Fruit fly (Drosophila melanogaster) whole organism, embryonic: ENCODE measurements around the gene CG6225.

Source experiments
- Asciz ChIP-seq: fragments of 200-800 bp; sonication (Bioruptor generic); optimal IDR thresholded peaks from 2 replicates; lab custom pipeline; 2017; ENCODE audit warnings: missing biosample characterization, mild to moderate bottlenecking, missing genetic modification characterization, missing genetic modification reagents
- Bgb ChIP-seq: fragments of 200-800 bp; sonication (Bioruptor generic); IDR thresholded peaks from 2 replicates; pipeline ENCODE4 v1.3.6; 2022; ENCODE audit warnings: missing biosample characterization, missing genetic modification characterization; ENCODE audit not compliant: partially characterized antibody
- CG10267 ChIP-seq: fragments of 200-800 bp; sonication (Bioruptor generic); optimal IDR thresholded peaks from 2 replicates; lab custom pipeline; 2018; ENCODE audit warnings: missing biosample characterization, mild to moderate bottlenecking, missing genetic modification characterization, moderate library complexity
- CG10654 ChIP-seq: fragments of 200-800 bp; sonication (Bioruptor generic); optimal IDR thresholded peaks from 2 replicates; lab custom pipeline; 2016; ENCODE audit warnings: missing biosample characterization, missing genetic modification characterization
- CG14014 ChIP-seq: fragments of 200-800 bp; sonication (Bioruptor generic); IDR thresholded peaks from 2 replicates; pipeline ENCODE4 v1.3.6; 2022; ENCODE audit warnings: missing biosample characterization, missing genetic modification characterization
- CG15011 ChIP-seq: fragments of 200-800 bp; sonication (Bioruptor generic); optimal IDR thresholded peaks from 3 replicates; lab custom pipeline; 2018; ENCODE audit warnings: missing biosample characterization, mild to moderate bottlenecking, missing genetic modification characterization
- CG15269 ChIP-seq: fragments of 200-800 bp; sonication (Bioruptor generic); optimal IDR thresholded peaks from 2 replicates; lab custom pipeline; 2018; ENCODE audit warnings: missing biosample characterization, mild to moderate bottlenecking, missing genetic modification characterization, moderate library complexity
- CG1529 ChIP-seq: fragments of 200-800 bp; sonication (Bioruptor generic); optimal IDR thresholded peaks from 3 replicates; lab custom pipeline; 2018; ENCODE audit warnings: missing biosample characterization, missing genetic modification characterization
- CG15601 ChIP-seq: fragments of 200-800 bp; sonication (Bioruptor generic); optimal IDR thresholded peaks from 3 replicates; lab custom pipeline; 2019; ENCODE audit warnings: missing biosample characterization, mild to moderate bottlenecking, missing genetic modification characterization, moderate library complexity
- CG15696 ChIP-seq: fragments of 200-800 bp; sonication (Bioruptor generic); optimal IDR thresholded peaks from 2 replicates; lab custom pipeline; 2019; ENCODE audit warnings: missing biosample characterization, mild to moderate bottlenecking, missing genetic modification characterization, moderate library complexity
- CG16815 ChIP-seq: fragments of 200-800 bp; sonication (Bioruptor generic); optimal IDR thresholded peaks from 3 replicates; lab custom pipeline; 2017; ENCODE audit warnings: missing biosample characterization, mild to moderate bottlenecking, missing genetic modification characterization
- CG17328 ChIP-seq: fragments of 200-800 bp; sonication (Bioruptor generic); IDR thresholded peaks from 2 replicates; pipeline ENCODE4 v1.3.6; 2022; ENCODE audit warnings: missing biosample characterization, missing genetic modification characterization
- CG17359 ChIP-seq: fragments of 200-800 bp; sonication (Bioruptor generic); optimal IDR thresholded peaks from 3 replicates; lab custom pipeline; 2018; ENCODE audit warnings: missing biosample characterization, mild to moderate bottlenecking, missing genetic modification characterization, moderate library complexity
- CG1832 ChIP-seq: fragments of 200-800 bp; sonication (Bioruptor generic); optimal IDR thresholded peaks from 2 replicates; lab custom pipeline; 2017; ENCODE audit warnings: missing biosample characterization, mild to moderate bottlenecking, missing genetic modification characterization, inconsistent platforms
- CG18619 ChIP-seq: fragments of 200-800 bp; sonication (Bioruptor generic); optimal IDR thresholded peaks from 3 replicates; lab custom pipeline; 2017; ENCODE audit warnings: missing biosample characterization, mild to moderate bottlenecking, missing genetic modification characterization
- CG30403 ChIP-seq: fragments of 200-800 bp; sonication (Bioruptor generic); optimal IDR thresholded peaks from 3 replicates; lab custom pipeline; 2016; ENCODE audit warnings: missing biosample characterization, missing genetic modification characterization
- CG3163 ChIP-seq: fragments of 200-800 bp; sonication (Bioruptor generic); optimal IDR thresholded peaks from 3 replicates; lab custom pipeline; 2016; ENCODE audit warnings: missing biosample characterization, missing genetic modification characterization
- CG34224 ChIP-seq: fragments of 200-800 bp; sonication (Bioruptor generic); IDR thresholded peaks from 3 replicates; pipeline ENCODE4 v1.3.6; 2022; ENCODE audit warnings: missing biosample characterization, missing genetic modification characterization; ENCODE audit not compliant: partially characterized antibody
- CG3838 ChIP-seq: fragments of 200-800 bp; sonication (Bioruptor generic); optimal IDR thresholded peaks from 3 replicates; lab custom pipeline; 2016; ENCODE audit warnings: missing biosample characterization, missing genetic modification characterization
- CG6272 ChIP-seq: fragments of 200-800 bp; sonication (Bioruptor generic); IDR thresholded peaks from 2 replicates; pipeline ENCODE4 v1.3.6; 2022; ENCODE audit warnings: missing biosample characterization, missing genetic modification characterization
- CG6654 ChIP-seq: fragments of 200-800 bp; sonication (Bioruptor generic); optimal IDR thresholded peaks from 2 replicates; lab custom pipeline; 2017; ENCODE audit warnings: missing biosample characterization, mild to moderate bottlenecking, missing genetic modification characterization
- CG6813 ChIP-seq: fragments of 200-800 bp; sonication (Bioruptor generic); optimal IDR thresholded peaks from 2 replicates; lab custom pipeline; 2017; ENCODE audit warnings: missing biosample characterization, missing genetic modification characterization, mild to moderate bottlenecking, moderate library complexity, missing genetic modification reagents
- CG8281 ChIP-seq: fragments of 200-800 bp; sonication (Bioruptor generic); optimal IDR thresholded peaks from 2 replicates; lab custom pipeline; 2018; ENCODE audit warnings: missing biosample characterization, mild to moderate bottlenecking, missing genetic modification characterization, moderate library complexity
- CG8359 ChIP-seq: fragments of 200-800 bp; sonication (Bioruptor generic); optimal IDR thresholded peaks from 2 replicates; lab custom pipeline; 2017; ENCODE audit warnings: missing biosample characterization, mild to moderate bottlenecking, missing genetic modification characterization, borderline replicate concordance
- CrebB ChIP-seq: fragments of 200-800 bp; sonication (Bioruptor generic); optimal IDR thresholded peaks from 3 replicates; lab custom pipeline; 2018; ENCODE audit warnings: missing biosample characterization, mild to moderate bottlenecking, missing genetic modification characterization
- D ChIP-seq, 2 experiments: fragments of 200-800 bp in 1 of 2; fragments of >200 bp in 1 of 2; sonication (Bioruptor generic) in 1 of 2; optimal IDR thresholded peaks; 2 replicates in 1 of 2; 3 replicates in 1 of 2; lab custom pipeline; 2017; ENCODE audit warnings: mild to moderate bottlenecking in 1 of 2, missing biosample characterization in 1 of 2, missing genetic modification characterization in 1 of 2, missing genetic modification reagents in 1 of 2
- ERR ChIP-seq: fragments of 200-800 bp; sonication (Bioruptor generic); optimal IDR thresholded peaks from 2 replicates; lab custom pipeline; 2016; ENCODE audit warnings: missing biosample characterization, missing genetic modification characterization
- Elba2 ChIP-seq: fragments of 200-800 bp; sonication (Bioruptor generic); optimal IDR thresholded peaks from 3 replicates; lab custom pipeline; 2016; ENCODE audit warnings: missing biosample characterization, missing genetic modification characterization
- Hey ChIP-seq: fragments of 200-800 bp; sonication (Bioruptor generic); optimal IDR thresholded peaks from 3 replicates; lab custom pipeline; 2018; ENCODE audit warnings: missing biosample characterization, mild to moderate bottlenecking, missing genetic modification characterization
- Kr ChIP-seq: fragments of 200-800 bp; sonication (Bioruptor generic); optimal IDR thresholded peaks from 2 replicates; lab custom pipeline; 2017; ENCODE audit warnings: missing biosample characterization, mild to moderate bottlenecking, missing genetic modification characterization
- MTF-1 ChIP-seq: fragments of 200-800 bp; sonication (Bioruptor generic); optimal IDR thresholded peaks from 2 replicates; lab custom pipeline; 2018; ENCODE audit warnings: missing biosample characterization, mild to moderate bottlenecking, missing genetic modification characterization, borderline replicate concordance
- Usf ChIP-seq: fragments of 200-800 bp; sonication (Bioruptor generic); optimal IDR thresholded peaks from 2 replicates; lab custom pipeline; 2017; ENCODE audit warnings: missing genotype, missing biosample characterization, missing genetic modification characterization
- ara ChIP-seq: fragments of 200-800 bp; sonication (Bioruptor generic); IDR thresholded peaks from 2 replicates; pipeline ENCODE4 v1.3.6; 2022; ENCODE audit warnings: missing biosample characterization, missing genetic modification characterization
- bbx ChIP-seq: fragments of 200-800 bp; sonication (Bioruptor generic); IDR thresholded peaks from 2 replicates; pipeline ENCODE4 v1.3.6; 2022; ENCODE audit warnings: missing biosample characterization, missing genetic modification characterization; ENCODE audit not compliant: partially characterized antibody
- dimm ChIP-seq: fragments of 200-800 bp; sonication (Bioruptor generic); IDR thresholded peaks from 2 replicates; pipeline ENCODE4 v1.3.6; 2022; ENCODE audit warnings: missing biosample characterization, missing genetic modification characterization
- dm ChIP-seq: fragments of 200-800 bp; sonication (Bioruptor generic); optimal IDR thresholded peaks from 3 replicates; lab custom pipeline; 2016; ENCODE audit warnings: missing biosample characterization, missing genetic modification characterization
- ftz-f1 ChIP-seq: fragments of 200-800 bp; sonication (Bioruptor generic); optimal IDR thresholded peaks from 2 replicates; lab custom pipeline; 2016; ENCODE audit warnings: missing biosample characterization, missing genetic modification characterization
- gt ChIP-seq: fragments of 200-800 bp; sonication (Bioruptor generic); IDR thresholded peaks from 2 replicates; pipeline ENCODE4 v1.3.6; 2022; ENCODE audit warnings: missing biosample characterization, missing genetic modification characterization
- her ChIP-seq: fragments of 200-800 bp; sonication (Bioruptor generic); optimal IDR thresholded peaks from 2 replicates; lab custom pipeline; 2016; ENCODE audit warnings: missing biosample characterization, missing genetic modification characterization
- ind ChIP-seq: fragments of 200-800 bp; sonication (Bioruptor generic); optimal IDR thresholded peaks from 3 replicates; lab custom pipeline; 2016; ENCODE audit warnings: missing biosample characterization, missing genetic modification characterization
- lab ChIP-seq: fragments of 200-800 bp; sonication (Bioruptor generic); optimal IDR thresholded peaks from 3 replicates; lab custom pipeline; 2017; ENCODE audit warnings: missing biosample characterization, missing genetic modification characterization, mild to moderate bottlenecking, moderate library complexity, missing genetic modification reagents
- lmd ChIP-seq: fragments of 200-800 bp; sonication (Bioruptor generic); IDR thresholded peaks from 2 replicates; pipeline ENCODE4 v1.3.6; 2022; ENCODE audit warnings: missing biosample characterization, missing genetic modification characterization
- lola ChIP-seq, 3 experiments: fragments of >200 bp in 2 of 3; fragments of 200-800 bp in 1 of 3; sonication (Bioruptor generic) in 1 of 3; optimal IDR thresholded peaks; 2 replicates each; lab custom pipeline; 2017 to 2019; ENCODE audit warnings: missing biosample characterization in 3 of 3, missing genetic modification characterization in 3 of 3, mild to moderate bottlenecking in 1 of 3, moderate library complexity in 1 of 3
- pb ChIP-seq: fragments of 200-800 bp; sonication (Bioruptor generic); optimal IDR thresholded peaks from 3 replicates; lab custom pipeline; 2016; ENCODE audit warnings: missing biosample characterization, missing genetic modification characterization
- pho ChIP-seq: fragments of 200-800 bp; sonication (Bioruptor generic); optimal IDR thresholded peaks from 2 replicates; lab custom pipeline; 2016; ENCODE audit warnings: missing biosample characterization, missing genetic modification characterization
- salm ChIP-seq: fragments of 200-800 bp; sonication (Bioruptor generic); optimal IDR thresholded peaks from 2 replicates; lab custom pipeline; 2018; ENCODE audit warnings: missing biosample characterization, mild to moderate bottlenecking, missing genetic modification characterization
- seq ChIP-seq: fragments of 200-800 bp; sonication (Bioruptor generic); IDR thresholded peaks from 2 replicates; pipeline ENCODE4 v1.3.6; 2022; ENCODE audit warnings: missing biosample characterization, missing genetic modification characterization
- sob ChIP-seq: fragments of 200-800 bp; sonication (Bioruptor generic); IDR thresholded peaks from 2 replicates; pipeline ENCODE4 v1.3.6; 2022; ENCODE audit warnings: missing biosample characterization, missing genetic modification characterization

Gene CG6225

dm6 chr3R:12700454-12700853, 46.1 kb downstream of the CG6225 start (continued):
- TF ChIP-seq ftz-f1 = peak; percentile 42

dm6 chr3R:12701257-12701656, 46.9 kb downstream of the CG6225 start:
- TF ChIP-seq CG10267 (no peak), CG30403 (GFP tag; lab: Kevin White, UChicago) (no peak), Asciz (GFP tag; lab: Kevin White, UChicago) (peak; percentile 39), CG1832 (GFP tag; lab: Kevin White, UChicago) (no peak), CG6654 (no peak), CG17328 (GFP tag; lab: Robert Waterston, UW) (peak; percentile 16; the same call in 1 of the 2 replicates), CG14014 (GFP tag; lab: Robert Waterston, UW) (no peak), lola (GFP tag; optimal IDR thresholded peaks at IDR 0.05; lab: Kevin White, UChicago) (peak in 1 of 3 experiments; percentile 17), CG18619 (GFP tag; lab: Kevin White, UChicago) (no peak), salm (tag; lab: Kevin White, UChicago) (no peak), CG6813 (peak; percentile 35), bbx (GFP tag; lab: Robert Waterston, UW) (no peak), pho (no peak), Elba2 (GFP tag; lab: Kevin White, UChicago) (no peak), Usf (GFP tag; lab: Kevin White, UChicago) (no peak), Kr (GFP tag; lab: Kevin White, UChicago) (peak; percentile 15), D (optimal IDR thresholded peaks at IDR 0.05; lab: Kevin White, UChicago) (no peak), D (GFP tag; optimal IDR thresholded peaks at IDR 0.05; lab: Kevin White, UChicago) (peak; percentile 22), lmd (GFP tag; lab: Robert Waterston, UW) (no peak), Bgb (GFP tag; lab: Robert Waterston, UW) (no peak), ind (no peak), gt (GFP tag; lab: Robert Waterston, UW) (no peak), Hey (tag; lab: Kevin White, UChicago) (no peak), CG15269 (tag; lab: Kevin White, UChicago) (no peak), CG16815 (no peak), dimm (GFP tag; lab: Robert Waterston, UW) (no peak), CG8281 (tag; lab: Kevin White, UChicago) (no peak), CrebB (tag; lab: Kevin White, UChicago) (no peak), dm (GFP tag; lab: Kevin White, UChicago) (no peak), CG3838 (GFP tag; lab: Kevin White, UChicago) (no peak), her (no peak), sob (GFP tag; lab: Robert Waterston, UW) (no peak), CG8359 (peak; percentile 6), CG15601 (tag; lab: Kevin White, UChicago) (peak; percentile 27), CG3163 (GFP tag; lab: Kevin White, UChicago) (no peak), seq (GFP tag; lab: Robert Waterston, UW) (0 out of 2 replicates have a peak, but pooled peaks have one; percentile 17), CG34224 (no peak), CG15011 (no peak), CG17359 (tag; lab: Kevin White, UChicago) (peak; percentile 35), pb (no peak), CG6272 (GFP tag; lab: Robert Waterston, UW) (no peak), MTF-1 (peak; percentile 46), CG10654 (no peak), ERR (GFP tag; lab: Kevin White, UChicago) (no peak), ara (GFP tag; lab: Robert Waterston, UW) (0 out of 2 replicates have a peak, but pooled peaks have one; percentile 42), CG15696 (tag; lab: Kevin White, UChicago) (peak; percentile 36), lab (no peak), CG1529 (GFP tag; lab: Kevin White, UChicago) (peak; percentile 35)
